Worm (Caenorhabditis elegans): ENCODE data around the gene sym-2.

Gene sym-2

ce11 chrII:9141110-9141509, 47.2 kb downstream of the sym-2 start:
- no peak for TF ChIP-seq unc-120 (tag; optimal IDR thresholded peaks at IDR 0.05; ENCODE audit: poor library complexity, severe bottlenecking)
- no peak for TF ChIP-seq lin-32 (GFP tag; optimal IDR thresholded peaks at IDR 0.05)
- no peak for TF ChIP-seq elt-3 (tag; optimal IDR thresholded peaks at IDR 0.05)
- TF ChIP-seq pha-4 (tag; optimal IDR thresholded peaks at IDR 0.05): no peak

ce11 chrII:9139172-9139700, 49.0 kb downstream of the sym-2 start, which contains the start of gene Y9C2UA.1:
Gene Y9C2UA.1 (plus strand): TSS chrII:9139650.
- TF ChIP-seq bed-3 (GFP tag; optimal IDR thresholded peaks at IDR 0.05): no peak
- TF ChIP-seq nhr-28 (tag; optimal IDR thresholded peaks at IDR 0.05): no peak
- TF ChIP-seq drap-1 (GFP tag; optimal IDR thresholded peaks at IDR 0.05): no peak
- no peak for TF ChIP-seq mab-5 (tag; optimal IDR thresholded peaks at IDR 0.05)
- no peak for TF ChIP-seq mls-2 (tag; optimal IDR thresholded peaks at IDR 0.05)
- no peak for TF ChIP-seq hlh-1 (tag; optimal IDR thresholded peaks at IDR 0.05)
- no peak for TF ChIP-seq pha-4 (tag; optimal IDR thresholded peaks at IDR 0.05)
- TF ChIP-seq lsy-2 (tag; optimal IDR thresholded peaks at IDR 0.05): no peak
- TF ChIP-seq nhr-2 (tag; optimal IDR thresholded peaks at IDR 0.05): no peak
- TF ChIP-seq zip-8 (tag; optimal IDR thresholded peaks at IDR 0.05): no peak
- no peak for TF ChIP-seq flh-1 (GFP tag; optimal IDR thresholded peaks at IDR 0.05)
- TF ChIP-seq elt-3 (tag; optimal IDR thresholded peaks at IDR 0.05): no peak
- no peak for TF ChIP-seq unc-39 (tag; optimal IDR thresholded peaks at IDR 0.05)
- no peak for TF ChIP-seq ceh-39 (tag; optimal IDR thresholded peaks at IDR 0.05)
- no peak for TF ChIP-seq ces-1 (GFP tag; optimal IDR thresholded peaks at IDR 0.05)
- no peak for TF ChIP-seq lin-32 (GFP tag; optimal IDR thresholded peaks at IDR 0.05)

DNA sequence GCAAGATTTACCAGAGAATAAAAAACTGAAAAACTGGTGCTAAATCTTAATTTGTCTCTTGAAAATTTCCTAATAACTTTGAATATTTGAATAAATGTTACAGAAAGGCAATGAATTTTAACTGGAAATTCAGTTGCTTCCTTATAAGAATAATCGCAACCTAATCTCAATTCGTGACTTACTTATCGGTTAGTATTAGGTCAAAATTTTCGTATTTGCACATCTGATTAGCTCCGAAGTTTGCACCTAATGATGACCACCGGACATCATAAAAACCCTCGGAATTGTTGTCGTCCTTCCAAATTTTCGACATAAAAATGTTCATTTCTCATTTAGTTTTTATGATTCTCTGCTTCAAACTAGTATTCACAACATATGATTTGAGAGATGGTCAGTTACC, 50.5 kb downstream of the sym-2 start, which contains the start of gene C16D2.3:
Gene C16D2.3, plus strand, starts transcription at position 301 of the 400 bp plus-strand sequence.
- TF ChIP-seq nhr-2 (tag; optimal IDR thresholded peaks at IDR 0.05): no peak

ce11 chrII:9135878-9136277, 52.4 kb downstream of the sym-2 start, which contains the start of gene nlp-78:
Gene nlp-78 (plus strand): TSS chrII:9136178.
- TF ChIP-seq lin-32 (GFP tag; optimal IDR thresholded peaks at IDR 0.05) (no peak), unc-120 (tag; optimal IDR thresholded peaks at IDR 0.05; ENCODE audit: poor library complexity, severe bottlenecking) (no peak), drap-1 (GFP tag; optimal IDR thresholded peaks at IDR 0.05) (no peak), ceh-83 (GFP tag; optimal IDR thresholded peaks at IDR 0.05) (no peak), mep-1 (tag; optimal IDR thresholded peaks at IDR 0.05) (no peak), cnd-1 (tag; optimal IDR thresholded peaks at IDR 0.05) (no peak), ztf-11 (tag; optimal IDR thresholded peaks at IDR 0.05) (no peak), ceh-39 (tag; optimal IDR thresholded peaks at IDR 0.05) (no peak), ceh-43 (GFP tag; optimal IDR thresholded peaks at IDR 0.05) (no peak), elt-3 (tag; optimal IDR thresholded peaks at IDR 0.05) (no peak), nhr-2 (tag; optimal IDR thresholded peaks at IDR 0.05) (no peak), ces-1 (GFP tag; optimal IDR thresholded peaks at IDR 0.05) (no peak), snpc-4 (tag; optimal IDR thresholded peaks at IDR 0.05) (no peak), blmp-1 (tag; optimal IDR thresholded peaks at IDR 0.05) (no peak), lsy-2 (tag; optimal IDR thresholded peaks at IDR 0.05) (no peak), M03D4.4 (tag; optimal IDR thresholded peaks at IDR 0.05) (no peak), sem-2 (GFP tag; optimal IDR thresholded peaks at IDR 0.05) (no peak)

ce11 chrII:9132338-9132737, 55.9 kb downstream of the sym-2 start:
- TF ChIP-seq nhr-76 (tag; optimal IDR thresholded peaks at IDR 0.05) (no peak), ceh-39 (tag; optimal IDR thresholded peaks at IDR 0.05) (no peak), bed-3 (GFP tag; optimal IDR thresholded peaks at IDR 0.05) (no peak), cnd-1 (tag; optimal IDR thresholded peaks at IDR 0.05) (no peak), snpc-4 (tag; optimal IDR thresholded peaks at IDR 0.05) (no peak), M03D4.4 (tag; optimal IDR thresholded peaks at IDR 0.05) (no peak), unc-62 (GFP tag; optimal IDR thresholded peaks at IDR 0.05) (no peak)

ce11 chrII:9131363-9131762, 56.9 kb downstream of the sym-2 start, which contains the start of gene C16D2.1:
Gene C16D2.1 (plus strand): TSS chrII:9131663.
- TF ChIP-seq pha-4 (tag; optimal IDR thresholded peaks at IDR 0.05) (no peak), cnd-1 (tag; optimal IDR thresholded peaks at IDR 0.05) (no peak), ceh-83 (GFP tag; optimal IDR thresholded peaks at IDR 0.05) (no peak), drap-1 (GFP tag; optimal IDR thresholded peaks at IDR 0.05) (no peak), nhr-237 (tag; optimal IDR thresholded peaks at IDR 0.05) (no peak), ces-1 (GFP tag; optimal IDR thresholded peaks at IDR 0.05) (no peak), nhr-2 (tag; optimal IDR thresholded peaks at IDR 0.05) (no peak)

Data from whole organism, mixed stage, embryonic.